Worm (Caenorhabditis elegans): ENCODE data around the gene ilys-2.

DNA sequence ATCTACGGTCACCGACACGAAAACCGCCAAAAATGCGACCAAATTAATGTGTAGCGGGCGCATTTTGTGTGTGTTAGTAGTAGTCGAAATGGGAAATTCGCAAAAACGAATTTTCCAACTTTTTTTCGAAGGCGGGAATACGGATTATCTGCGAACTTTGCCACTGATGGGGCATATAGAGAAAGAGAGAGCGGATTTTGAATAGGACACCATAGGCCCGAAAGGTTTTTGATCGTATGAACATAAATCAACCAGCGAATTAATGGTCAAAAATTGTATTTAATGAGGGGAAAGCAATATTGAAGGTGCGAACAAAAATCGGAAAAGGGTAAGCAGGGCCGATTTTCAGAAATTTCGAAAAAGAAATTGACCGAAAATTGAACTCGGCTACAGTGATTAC, 40.3 kb downstream of the ilys-2 start, which contains the start of gene Y69A2AR.22:
- no peak for TF ChIP-seq B0310.2 (tag; optimal IDR thresholded peaks at IDR 0.05)
- no peak for TF ChIP-seq tbx-11 (GFP tag; IDR thresholded peaks at IDR 0.05)
- TF ChIP-seq tbx-37 (GFP tag; conservative IDR thresholded peaks at IDR 0.05) = no peak
- TF ChIP-seq ama-1 (optimal IDR thresholded peaks at IDR 0.05) = no peak
- no peak for TF ChIP-seq hmg-4 (GFP tag; optimal IDR thresholded peaks at IDR 0.05)
- TF ChIP-seq ceh-13 (GFP tag; optimal IDR thresholded peaks at IDR 0.05) = no peak
